Fruit fly (Drosophila melanogaster) whole organism, embryonic: ENCODE results near the gene CG6254.

Experiments used
- Aef1 ChIP-seq: fragments of 200-800 bp; sonication (Bioruptor generic); IDR thresholded peaks from 3 replicates; pipeline ENCODE4 v1.3.6; 2022; ENCODE audit warnings: missing biosample characterization, missing genetic modification characterization
- CG11456 ChIP-seq: fragments of 200-800 bp; sonication (Bioruptor generic); IDR thresholded peaks from 3 replicates; pipeline ENCODE4 v1.3.6; 2022; ENCODE audit warnings: missing biosample characterization, missing genetic modification characterization
- CG1233 ChIP-seq: fragments of 200-800 bp; sonication (Bioruptor generic); optimal IDR thresholded peaks from 4 replicates; lab custom pipeline; 2018; ENCODE audit warnings: missing biosample characterization, mild to moderate bottlenecking, missing genetic modification characterization
- CG14667 ChIP-seq: fragments of 200-800 bp; sonication (Bioruptor generic); IDR thresholded peaks from 2 replicates; pipeline ENCODE4 v1.3.6; 2022; ENCODE audit warnings: missing biosample characterization, missing genetic modification characterization
- CG15073 ChIP-seq: fragments of 200-800 bp; sonication (Bioruptor generic); optimal IDR thresholded peaks from 2 replicates; lab custom pipeline; 2016; ENCODE audit warnings: missing biosample characterization, missing genetic modification characterization
- CG1647 ChIP-seq: fragments of 200-800 bp; sonication (Bioruptor generic); optimal IDR thresholded peaks from 3 replicates; lab custom pipeline; 2016; ENCODE audit warnings: missing biosample characterization, missing genetic modification characterization
- CG17361 ChIP-seq: fragments of 200-800 bp; sonication (Bioruptor generic); IDR thresholded peaks from 3 replicates; pipeline ENCODE4 v1.3.6; 2022; ENCODE audit warnings: missing biosample characterization, missing genetic modification characterization
- CG18619 ChIP-seq: fragments of 200-800 bp; sonication (Bioruptor generic); optimal IDR thresholded peaks from 3 replicates; lab custom pipeline; 2017; ENCODE audit warnings: missing biosample characterization, mild to moderate bottlenecking, missing genetic modification characterization
- CG32532 ChIP-seq: fragments of 200-800 bp; sonication (Bioruptor generic); IDR thresholded peaks from 2 replicates; pipeline ENCODE4 v1.3.6; 2022; ENCODE audit warnings: missing biosample characterization, missing genetic modification characterization
- CG3726 ChIP-seq: fragments of 200-800 bp; sonication (Bioruptor generic); IDR thresholded peaks from 3 replicates; pipeline ENCODE4, ENCODE4 v1.3.6; 2022; ENCODE audit warnings: missing biosample characterization, missing genetic modification characterization
- CG4282 ChIP-seq: fragments of 200-800 bp; sonication (Bioruptor generic); optimal IDR thresholded peaks from 2 replicates; lab custom pipeline; 2016; ENCODE audit warnings: missing biosample characterization, missing genetic modification characterization
- CG6689 ChIP-seq: fragments of 200-800 bp; sonication (Bioruptor generic); IDR thresholded peaks from 2 replicates; pipeline ENCODE4 v1.3.6; 2022; ENCODE audit warnings: missing biosample characterization, missing genetic modification characterization
- CG7372 ChIP-seq: fragments of 200-800 bp; sonication (Bioruptor generic); IDR thresholded peaks from 2 replicates; pipeline ENCODE4 v1.3.6; 2022; ENCODE audit warnings: missing biosample characterization, missing genetic modification characterization
- CG7786 ChIP-seq: fragments of 200-800 bp; sonication (Bioruptor generic); optimal IDR thresholded peaks from 2 replicates; lab custom pipeline; 2016; ENCODE audit warnings: missing biosample characterization, missing genetic modification characterization
- CG9215 ChIP-seq: fragments of 200-800 bp; sonication (Bioruptor generic); IDR thresholded peaks from 2 replicates; pipeline ENCODE4 v1.3.6; 2022; ENCODE audit warnings: missing biosample characterization, missing genetic modification characterization
- CG9727 ChIP-seq: fragments of 200-800 bp; sonication (Bioruptor generic); optimal IDR thresholded peaks from 3 replicates; lab custom pipeline; 2017; ENCODE audit warnings: missing biosample characterization, mild to moderate bottlenecking, missing genetic modification characterization
- CoRest ChIP-seq: fragments of 200-800 bp; sonication (Bioruptor generic); optimal IDR thresholded peaks from 3 replicates; lab custom pipeline; 2018; ENCODE audit warnings: missing biosample characterization, mild to moderate bottlenecking, missing genetic modification characterization, moderate library complexity
- HLHmδ ChIP-seq: fragments of 200-800 bp; sonication (Bioruptor generic); optimal IDR thresholded peaks from 2 replicates; lab custom pipeline; 2018; ENCODE audit warnings: missing biosample characterization, mild to moderate bottlenecking, missing genetic modification characterization, moderate library complexity
- Hr51 ChIP-seq, 2 experiments: fragments of 200-800 bp; sonication (Bioruptor generic); optimal IDR thresholded peaks; 2 replicates in 1 of 2; 3 replicates in 1 of 2; lab custom pipeline; 2016 to 2018; ENCODE audit warnings: missing biosample characterization in 2 of 2, missing genetic modification characterization in 2 of 2, mild to moderate bottlenecking in 1 of 2, moderate library complexity in 1 of 2
- Hr78 ChIP-seq, 2 experiments: fragments of 200-800 bp in 1 of 2; fragments of >200 bp in 1 of 2; sonication (Bioruptor generic) in 1 of 2; optimal IDR thresholded peaks; 2 replicates each; lab custom pipeline; 2017 to 2019; ENCODE audit warnings: missing biosample characterization in 2 of 2, missing genetic modification characterization in 2 of 2, mild to moderate bottlenecking in 1 of 2, moderate library complexity in 1 of 2
- Hsf ChIP-seq: fragments of 200-800 bp; sonication (Bioruptor generic); optimal IDR thresholded peaks from 3 replicates; lab custom pipeline; 2016; ENCODE audit warnings: missing biosample characterization, missing genetic modification characterization
- Meics ChIP-seq: fragments of 200-800 bp; sonication (Bioruptor generic); optimal IDR thresholded peaks from 2 replicates; lab custom pipeline; 2017; ENCODE audit warnings: missing biosample characterization, mild to moderate bottlenecking, missing genetic modification characterization
- Mes4 ChIP-seq: fragments of 200-800 bp; sonication (Bioruptor generic); optimal IDR thresholded peaks from 2 replicates; lab custom pipeline; 2016; ENCODE audit warnings: missing biosample characterization, missing genetic modification characterization
- NC2α ChIP-seq: fragments of 200-800 bp; sonication (Bioruptor generic); optimal IDR thresholded peaks from 2 replicates; lab custom pipeline; 2016; ENCODE audit warnings: missing biosample characterization, missing genetic modification characterization
- Rfx ChIP-seq: fragments of 200-800 bp; sonication (Bioruptor generic); IDR thresholded peaks from 2 replicates; pipeline ENCODE4 v1.3.6; 2022; ENCODE audit warnings: missing biosample characterization, missing genetic modification characterization
- Six4 ChIP-seq: fragments of 200-800 bp; sonication (Bioruptor generic); optimal IDR thresholded peaks from 2 replicates; lab custom pipeline; 2016; ENCODE audit warnings: missing biosample characterization, missing genetic modification characterization
- Spps ChIP-seq: fragments of 200-800 bp; sonication (Bioruptor generic); optimal IDR thresholded peaks from 2 replicates; lab custom pipeline; 2018; ENCODE audit warnings: missing biosample characterization, mild to moderate bottlenecking, missing genetic modification characterization
- Stat92E ChIP-seq, 3 experiments: fragments of >200 bp in 2 of 3; fragments of 200-800 bp in 1 of 3; sonication (Bioruptor generic) in 1 of 3; optimal IDR thresholded peaks; 2 replicates each; lab custom pipeline; 2017 to 2019; ENCODE audit warnings: missing biosample characterization in 3 of 3, missing genetic modification characterization in 3 of 3, mild to moderate bottlenecking in 1 of 3, moderate library complexity in 1 of 3
- abd-A ChIP-seq: fragments of 200-800 bp; sonication (Bioruptor generic); optimal IDR thresholded peaks from 3 replicates; lab custom pipeline; 2019; ENCODE audit warnings: missing biosample characterization, mild to moderate bottlenecking, missing genetic modification characterization, moderate library complexity
- ac ChIP-seq: fragments of 200-800 bp; sonication (Bioruptor generic); optimal IDR thresholded peaks from 3 replicates; lab custom pipeline; 2017; ENCODE audit warnings: missing biosample characterization, mild to moderate bottlenecking, missing genetic modification characterization
- ap ChIP-seq: fragments of 200-800 bp; sonication (Bioruptor generic); IDR thresholded peaks from 2 replicates; pipeline ENCODE4 v1.3.6; 2022; ENCODE audit warnings: missing biosample characterization, missing genetic modification characterization
- bab2 ChIP-seq: fragments of 200-800 bp; sonication (Bioruptor generic); optimal IDR thresholded peaks from 2 replicates; lab custom pipeline; 2016; ENCODE audit warnings: missing biosample characterization, missing genetic modification characterization
- bsh ChIP-seq, 2 experiments: fragments of 200-800 bp; sonication (Bioruptor generic); optimal IDR thresholded peaks; 2 replicates each; lab custom pipeline; 2017 to 2018; ENCODE audit warnings: mild to moderate bottlenecking in 2 of 2, missing biosample characterization in 2 of 2, missing genetic modification characterization in 2 of 2, moderate library complexity in 1 of 2
- chif ChIP-seq, 2 experiments: fragments of 200-800 bp; sonication (Bioruptor generic); optimal IDR thresholded peaks; 3 replicates each; lab custom pipeline; 2016; ENCODE audit warnings: missing biosample characterization in 2 of 2, missing genetic modification characterization in 2 of 2
- dpn ChIP-seq, 2 experiments: fragments of 200-800 bp; sonication (Bioruptor generic); optimal IDR thresholded peaks; 3 replicates each; lab custom pipeline; 2016; ENCODE audit warnings: missing biosample characterization in 2 of 2, missing genetic modification characterization in 2 of 2
- eve ChIP-seq, 2 experiments: fragments of >200 bp; optimal IDR thresholded peaks; 2 replicates each; lab custom pipeline; 2017; ENCODE audit warnings: missing biosample characterization in 2 of 2, missing genetic modification characterization in 2 of 2
- ewg ChIP-seq: fragments of 200-800 bp; sonication (Bioruptor generic); optimal IDR thresholded peaks from 3 replicates; lab custom pipeline; 2017; ENCODE audit warnings: mild to moderate bottlenecking, missing biosample characterization, missing genetic modification reagents, missing genetic modification characterization
- eyg ChIP-seq: fragments of 200-800 bp; sonication (Bioruptor generic); optimal IDR thresholded peaks from 3 replicates; lab custom pipeline; 2016; ENCODE audit warnings: missing biosample characterization, missing genetic modification characterization
- fu2 ChIP-seq: fragments of 200-800 bp; sonication (Bioruptor generic); optimal IDR thresholded peaks from 2 replicates; lab custom pipeline; 2016; ENCODE audit warnings: missing biosample characterization, missing genetic modification characterization
- inv ChIP-seq: fragments of 200-800 bp; sonication (Bioruptor generic); IDR thresholded peaks from 2 replicates; pipeline ENCODE4 v1.3.6; 2022; ENCODE audit warnings: missing biosample characterization, missing genetic modification characterization; ENCODE audit not compliant: partially characterized antibody
- mirr ChIP-seq: fragments of 200-800 bp; sonication (Bioruptor generic); optimal IDR thresholded peaks from 3 replicates; lab custom pipeline; 2018; ENCODE audit warnings: missing biosample characterization, mild to moderate bottlenecking, missing genetic modification characterization
- mld ChIP-seq: fragments of 200-800 bp; sonication (Bioruptor generic); IDR thresholded peaks from 3 replicates; pipeline ENCODE4 v1.3.6; 2022; ENCODE audit warnings: missing biosample characterization, missing genetic modification characterization; ENCODE audit not compliant: partially characterized antibody
- pan ChIP-seq, 4 experiments: fragments of >200 bp in 3 of 4; fragments of 200-800 bp in 1 of 4; sonication (Bioruptor generic) in 1 of 4; optimal IDR thresholded peaks in 3 of 4; IDR thresholded peaks in 1 of 4; 2 replicates each; pipeline versions ENCODE4 v1.3.6 to Lab custom; 2017 to 2022; ENCODE audit warnings: missing biosample characterization in 2 of 4, missing genetic modification characterization in 2 of 4, mixed read lengths in 1 of 4
- pb ChIP-seq: fragments of 200-800 bp; sonication (Bioruptor generic); optimal IDR thresholded peaks from 3 replicates; lab custom pipeline; 2016; ENCODE audit warnings: missing biosample characterization, missing genetic modification characterization
- pho ChIP-seq: fragments of 200-800 bp; sonication (Bioruptor generic); optimal IDR thresholded peaks from 2 replicates; lab custom pipeline; 2016; ENCODE audit warnings: missing biosample characterization, missing genetic modification characterization
- prd ChIP-seq, 3 experiments: fragments of >200 bp in 2 of 3; fragments of 200-800 bp in 1 of 3; sonication (Bioruptor generic) in 1 of 3; optimal IDR thresholded peaks in 2 of 3; IDR thresholded peaks in 1 of 3; 2 replicates in 2 of 3; 3 replicates in 1 of 3; pipeline versions ENCODE4 v1.3.6 to Lab custom; 2017 to 2022; ENCODE audit warnings: missing biosample characterization in 1 of 3, missing genetic modification characterization in 1 of 3
- sens ChIP-seq: fragments of 200-800 bp; sonication (Bioruptor generic); peaks from one replicate; lab custom pipeline; 2016; ENCODE audit warnings: missing biosample characterization, missing genetic modification characterization
- sim ChIP-seq: fragments of 200-800 bp; sonication (Bioruptor generic); IDR thresholded peaks from 2 replicates; pipeline ENCODE4 v1.3.6; 2022; ENCODE audit warnings: missing biosample characterization, missing genetic modification characterization
- usp ChIP-seq: fragments of >200 bp; optimal IDR thresholded peaks from 2 replicates; lab custom pipeline; 2017; ENCODE audit warnings: missing biosample characterization, missing genetic modification characterization

CG6254 gene

DNA sequence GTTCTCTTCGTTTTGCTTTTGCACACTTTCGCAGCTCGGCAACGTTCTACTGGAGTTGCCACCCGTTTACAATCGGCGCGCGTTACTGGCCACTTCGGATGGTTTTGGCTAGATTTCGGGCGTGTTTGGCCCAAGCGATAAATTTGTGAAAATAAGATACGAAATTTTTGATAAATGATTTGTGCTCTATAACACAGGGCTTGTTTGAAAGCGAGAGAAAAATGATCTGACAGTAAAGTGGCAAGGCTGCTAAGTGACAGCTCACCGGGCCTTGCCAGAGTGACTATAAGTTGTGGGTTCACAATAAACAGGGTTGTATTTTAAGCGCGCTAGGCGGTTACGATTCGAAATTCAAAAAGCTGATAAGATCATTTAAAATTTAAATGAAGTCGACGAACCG is 51.2 kb downstream of the CG6254 start, which contains the start of gene Fmr1 (continued):
- no peak for TF ChIP-seq eyg (GFP tag; lab: Kevin White, UChicago)
- peak; percentile 53 for TF ChIP-seq CG1647
- TF ChIP-seq ewg (GFP tag; lab: Kevin White, UChicago), result peak; percentile 53
- peak; percentile 51 to 52 for TF ChIP-seq dpn (GFP tag; optimal IDR thresholded peaks at IDR 0.05; lab: Kevin White, UChicago)
- peak; percentile 60 for TF ChIP-seq pb (GFP tag; lab: Kevin White, UChicago)
- TF ChIP-seq bab2 (GFP tag; lab: Kevin White, UChicago), result peak; percentile 54
- no peak for TF ChIP-seq eve (GFP tag; optimal IDR thresholded peaks at IDR 0.05; lab: Kevin White, UChicago)
- peak; percentile 32 for TF ChIP-seq CG4282 (GFP tag; lab: Kevin White, UChicago)
- TF ChIP-seq ap (GFP tag; lab: Robert Waterston, UW), result 0 out of 2 replicates have a peak, but pooled peaks have one; percentile 23
- peak in 1 of 2 experiments; percentile 35 for TF ChIP-seq bsh (GFP tag; optimal IDR thresholded peaks at IDR 0.05; lab: Kevin White, UChicago)
- TF ChIP-seq Mes4, result peak; percentile 4
- no peak for TF ChIP-seq ac (GFP tag; lab: Kevin White, UChicago)
- TF ChIP-seq sens (GFP tag; lab: Kevin White, UChicago), result peak; percentile 83
- TF ChIP-seq Hsf, result peak; percentile 52
- no peak for TF ChIP-seq abd-A
- no peak for TF ChIP-seq CG15073 (GFP tag; lab: Kevin White, UChicago)
- TF ChIP-seq HLHmδ (GFP tag; lab: Kevin White, UChicago), result no peak
- peak; percentile 42 for TF ChIP-seq Six4 (GFP tag; lab: Kevin White, UChicago)
- TF ChIP-seq sim (GFP tag; lab: Robert Waterston, UW), result no peak
- peak; percentile 11 to 53 for TF ChIP-seq Hr51 (GFP tag; optimal IDR thresholded peaks at IDR 0.05; lab: Kevin White, UChicago)
- TF ChIP-seq fu2 (GFP tag; lab: Kevin White, UChicago), result peak; percentile 46
- peak; percentile 48 for TF ChIP-seq CG7786 (GFP tag; lab: Kevin White, UChicago)
- peak; percentile 31 for TF ChIP-seq CG18619 (GFP tag; lab: Kevin White, UChicago)
- no peak for TF ChIP-seq prd (optimal IDR thresholded peaks at IDR 0.05; lab: Kevin White, UChicago)
- peak; percentile 59; the same call in 2 of the 3 replicates for TF ChIP-seq prd (GFP tag; IDR thresholded peaks at IDR 0.05; lab: Robert Waterston, UW)
- no peak; the same call in 1 of the 2 replicates for TF ChIP-seq inv
- TF ChIP-seq Stat92E (GFP tag; optimal IDR thresholded peaks at IDR 0.05; lab: Kevin White, UChicago), result peak in 1 of 3 experiments; percentile 29
- no peak for TF ChIP-seq mld (GFP tag; lab: Robert Waterston, UW)
- peak; percentile 50; the same call in 1 of the 2 replicates for TF ChIP-seq CG6689 (GFP tag; lab: Robert Waterston, UW)
- peak in 1 of 2 experiments; percentile 64 for TF ChIP-seq chif (GFP tag; optimal IDR thresholded peaks at IDR 0.05; lab: Kevin White, UChicago)
- TF ChIP-seq Hr78 (GFP tag; optimal IDR thresholded peaks at IDR 0.05; lab: Kevin White, UChicago), result no peak
- TF ChIP-seq Aef1 (GFP tag; lab: Robert Waterston, UW), result peak; percentile 55
- peak; percentile 45 for TF ChIP-seq CG1233
- TF ChIP-seq usp, result no peak
- TF ChIP-seq CG9727 (GFP tag; lab: Kevin White, UChicago), result peak; percentile 17
- TF ChIP-seq CG11456 (GFP tag; lab: Robert Waterston, UW), result peak; percentile 49; the same call in 1 of the 3 replicates
- TF ChIP-seq Spps (tag; lab: Kevin White, UChicago), result peak; percentile 10
- peak; percentile 68 for TF ChIP-seq CoRest (tag; lab: Kevin White, UChicago)
- TF ChIP-seq Meics (GFP tag; lab: Kevin White, UChicago), result peak; percentile 25
- TF ChIP-seq CG14667, result 0 out of 2 replicates have a peak, but pooled peaks have one; percentile 12
- TF ChIP-seq CG7372, result 0 out of 2 replicates have a peak, but pooled peaks have one; percentile 33
- TF ChIP-seq pho, result peak; percentile 42
- TF ChIP-seq CG3726 (GFP tag; lab: Robert Waterston, UW), result no peak
- no peak for TF ChIP-seq pan (optimal IDR thresholded peaks at IDR 0.05; lab: Kevin White, UChicago)
- peak in 1 of 2 experiments; percentile 58 for TF ChIP-seq pan (GFP tag; optimal IDR thresholded peaks at IDR 0.05 in 1 of 2, IDR thresholded peaks at IDR 0.05 in 1 of 2)
- peak; percentile 46 for TF ChIP-seq mirr
- peak; percentile 62 for TF ChIP-seq CG32532 (GFP tag; lab: Robert Waterston, UW)
- no peak; the same call in 1 of the 2 replicates for TF ChIP-seq CG9215 (GFP tag; lab: Robert Waterston, UW)
- peak; percentile 39 for TF ChIP-seq NC2α (GFP tag; lab: Kevin White, UChicago)
- peak; percentile 68 for TF ChIP-seq Rfx (GFP tag; lab: Robert Waterston, UW)
- peak; percentile 61 for TF ChIP-seq CG17361 (GFP tag; lab: Robert Waterston, UW)
